Worm (Caenorhabditis elegans) whole organism, L3 larva: ENCODE results near the gene pqn-27.

Source experiments
- R02D3.7 ChIP-seq: fragments of 150-350 bp; optimal IDR thresholded peaks from 2 replicates; lab custom pipeline; 2014; ENCODE audit warnings: missing biosample characterization, missing genetic modification characterization
- ZK546.5 ChIP-seq: sonication (generic microtip); optimal IDR thresholded peaks from 2 replicates; lab custom pipeline; 2017; ENCODE audit warnings: missing biosample characterization, missing genetic modification characterization
- ama-1 ChIP-seq: fragments of 150-350 bp; optimal IDR thresholded peaks from 2 replicates; lab custom pipeline; 2018
- ceh-28 ChIP-seq: fragments of 150-350 bp; optimal IDR thresholded peaks from 2 replicates; lab custom pipeline; 2014; ENCODE audit warnings: missing biosample characterization, missing genetic modification reagents, missing genetic modification characterization
- ceh-82 ChIP-seq: fragments of 150-350 bp; optimal IDR thresholded peaks from 2 replicates; lab custom pipeline; 2014; ENCODE audit warnings: missing biosample characterization, missing genetic modification characterization
- ceh-9 ChIP-seq: sonication (generic microtip); optimal IDR thresholded peaks from 2 replicates; lab custom pipeline; 2018; ENCODE audit warnings: missing biosample characterization, missing genetic modification characterization
- elt-1 ChIP-seq: fragments of 150-350 bp; optimal IDR thresholded peaks from 2 replicates; lab custom pipeline; 2014; ENCODE audit warnings: missing biosample characterization, missing genetic modification characterization
- elt-2 ChIP-seq: sonication (generic microtip); optimal IDR thresholded peaks from 2 replicates; lab custom pipeline; 2016; ENCODE audit warnings: missing genetic modification reagents, mild to moderate bottlenecking, missing genetic modification characterization, missing compliant biosample characterization
- elt-3 ChIP-seq, 3 experiments: fragments of 150-350 bp in 1 of 3; sonication (generic microtip) in 2 of 3; optimal IDR thresholded peaks; 2 replicates in 2 of 3; 4 replicates in 1 of 3; lab custom pipeline; 2014 to 2017; ENCODE audit warnings: missing biosample characterization in 3 of 3, missing genetic modification characterization in 3 of 3
- eor-1 ChIP-seq, 2 experiments: fragments of 150-350 bp; optimal IDR thresholded peaks; 2 replicates each; lab custom pipeline; 2014 to 2018; ENCODE audit warnings: missing biosample characterization in 2 of 2, missing genetic modification characterization in 2 of 2
- fkh-10 ChIP-seq: sonication (generic microtip); optimal IDR thresholded peaks from 2 replicates; lab custom pipeline; 2017; ENCODE audit warnings: missing biosample characterization, missing genetic modification reagents, missing genetic modification characterization
- fkh-2 ChIP-seq: fragments of 150-350 bp; optimal IDR thresholded peaks from 2 replicates; lab custom pipeline; 2014; ENCODE audit warnings: missing biosample characterization, missing genetic modification reagents, missing genetic modification characterization
- lin-15B ChIP-seq: fragments of 150-350 bp; optimal IDR thresholded peaks from 2 replicates; lab custom pipeline; 2014; ENCODE audit warnings: missing biosample characterization, missing genetic modification characterization
- lin-39 ChIP-seq: fragments of 150-350 bp; optimal IDR thresholded peaks from 2 replicates; lab custom pipeline; 2018; ENCODE audit warnings: missing biosample characterization, missing genetic modification reagents, missing genetic modification characterization
- lsy-12 ChIP-seq: sonication (generic microtip); optimal IDR thresholded peaks from 2 replicates; lab custom pipeline; 2016; ENCODE audit warnings: mild to moderate bottlenecking, missing genetic modification characterization, missing compliant biosample characterization
- mml-1 ChIP-seq: fragments of 150-350 bp; sonication (generic microtip); optimal IDR thresholded peaks from 3 replicates; lab custom pipeline; 2014; ENCODE audit warnings: missing biosample characterization, missing genetic modification characterization
- nfya-1 ChIP-seq: sonication (generic microtip); optimal IDR thresholded peaks from 2 replicates; lab custom pipeline; 2017; ENCODE audit warnings: missing genetic modification characterization, mild to moderate bottlenecking, missing compliant biosample characterization, antibody characterized with exemption, moderate library complexity; ENCODE audit not compliant: insufficient read depth
- nhr-11 ChIP-seq: fragments of 150-350 bp; optimal IDR thresholded peaks from 2 replicates; lab custom pipeline; 2014; ENCODE audit warnings: missing biosample characterization, missing genetic modification characterization
- nhr-237 ChIP-seq: fragments of 150-350 bp; optimal IDR thresholded peaks from 2 replicates; lab custom pipeline; 2014; ENCODE audit warnings: missing biosample characterization, missing genetic modification characterization
- nhr-25 ChIP-seq: sonication (generic microtip); optimal IDR thresholded peaks from 2 replicates; lab custom pipeline; 2017; ENCODE audit warnings: missing biosample characterization, missing genetic modification characterization
- nhr-28 ChIP-seq: fragments of 150-350 bp; optimal IDR thresholded peaks from 2 replicates; lab custom pipeline; 2014; ENCODE audit warnings: missing biosample characterization, missing genetic modification characterization
- nhr-67 ChIP-seq: fragments of 150-350 bp; optimal IDR thresholded peaks from 2 replicates; lab custom pipeline; 2014; ENCODE audit warnings: missing biosample characterization, missing genetic modification characterization
- nhr-76 ChIP-seq: fragments of 150-350 bp; sonication (generic microtip); optimal IDR thresholded peaks from 5 replicates; lab custom pipeline; 2014; ENCODE audit warnings: missing biosample characterization, missing genetic modification characterization
- nhr-77 ChIP-seq: fragments of 150-350 bp; optimal IDR thresholded peaks from 2 replicates; lab custom pipeline; 2014; ENCODE audit warnings: missing biosample characterization, missing genetic modification characterization
- pqm-1 ChIP-seq: fragments of 150-350 bp; optimal IDR thresholded peaks from 2 replicates; lab custom pipeline; 2017; ENCODE audit warnings: missing biosample characterization, missing genetic modification characterization, inconsistent platforms
- sea-2 ChIP-seq: fragments of 150-350 bp; sonication (generic microtip); optimal IDR thresholded peaks from 4 replicates; lab custom pipeline; 2014; ENCODE audit warnings: missing biosample characterization, missing genetic modification reagents, missing genetic modification characterization
- skn-1 ChIP-seq: fragments of 150-350 bp; optimal IDR thresholded peaks from 2 replicates; lab custom pipeline; 2014; ENCODE audit warnings: missing biosample characterization, missing genetic modification characterization
- snpc-4 ChIP-seq: fragments of 150-350 bp; optimal IDR thresholded peaks from 2 replicates; lab custom pipeline; 2014; ENCODE audit warnings: missing biosample characterization, missing genetic modification characterization
- tbx-2 ChIP-seq: sonication (generic microtip); optimal IDR thresholded peaks from 2 replicates; lab custom pipeline; 2016; ENCODE audit warnings: mild to moderate bottlenecking, missing genetic modification characterization, missing compliant biosample characterization
- unc-39 ChIP-seq: sonication (generic microtip); optimal IDR thresholded peaks from 4 replicates; lab custom pipeline; 2017; ENCODE audit warnings: missing biosample characterization, missing genetic modification characterization
- zag-1 ChIP-seq: fragments of 150-350 bp; optimal IDR thresholded peaks from 2 replicates; lab custom pipeline; 2014; ENCODE audit warnings: missing biosample characterization, missing genetic modification characterization
- ztf-11 ChIP-seq: fragments of 150-350 bp; optimal IDR thresholded peaks from 2 replicates; lab custom pipeline; 2014; ENCODE audit warnings: missing biosample characterization, missing genetic modification characterization
- ztf-4 ChIP-seq: fragments of 150-350 bp; optimal IDR thresholded peaks from 2 replicates; lab custom pipeline; 2014; ENCODE audit warnings: missing biosample characterization, missing genetic modification characterization

Gene pqn-27

DNA sequence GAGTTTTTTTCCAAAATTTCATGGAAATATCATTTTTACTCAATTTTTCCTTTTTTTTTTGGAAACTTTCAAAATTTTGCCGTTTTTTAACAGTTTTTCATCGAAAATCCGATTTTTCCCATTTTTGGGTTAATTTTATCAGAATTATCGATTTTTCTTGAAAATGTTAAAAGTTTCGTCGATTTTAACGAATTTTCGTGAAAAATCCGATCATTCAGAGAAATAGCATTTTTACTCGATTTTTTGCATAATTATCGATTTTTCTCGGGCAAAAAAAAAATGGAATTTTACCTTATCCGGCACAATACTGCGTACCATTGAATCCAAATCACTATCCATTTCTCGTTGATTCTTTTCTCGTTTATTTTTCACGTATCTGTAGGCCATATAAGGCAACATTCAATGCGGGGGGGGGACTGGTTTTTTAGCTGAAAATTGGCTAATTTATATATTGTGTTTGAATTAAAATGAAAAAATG is 13.2 kb downstream of the pqn-27 start, which contains the start of gene tbc-14:
Gene tbc-14, minus strand, starts transcription at position 428 of the 478 bp plus-strand sequence.
- TF ChIP-seq ceh-28 (tag; lab: Kevin White, UChicago) (peak; percentile 57), ZK546.5 (tag; lab: Kevin White, UChicago) (no peak)
- TF ChIP-seq, all 47 proteins: peak for 1

DNA sequence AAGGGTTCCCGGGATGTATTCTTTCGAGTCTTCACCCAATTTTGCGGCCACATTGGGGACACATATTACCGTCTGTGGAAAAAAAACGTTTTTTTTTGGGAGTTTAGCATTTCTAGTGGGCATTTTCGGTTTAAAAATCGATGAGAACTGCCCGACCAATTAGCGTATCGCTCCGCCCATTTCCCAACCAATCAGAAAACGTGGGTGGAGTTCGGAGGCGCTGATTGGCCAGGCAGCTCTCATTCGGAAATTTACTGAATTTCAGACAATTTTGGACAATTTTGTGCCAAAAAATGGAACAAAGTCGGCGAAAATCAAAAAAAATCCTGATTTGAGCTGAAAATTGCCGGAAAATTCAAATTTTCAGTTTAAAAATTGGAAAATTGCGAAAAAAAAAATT is 13.8 kb downstream of the pqn-27 start:
- TF ChIP-seq nhr-76 (no peak), nfya-1 (peak; percentile 99), elt-2 (no peak)

DNA sequence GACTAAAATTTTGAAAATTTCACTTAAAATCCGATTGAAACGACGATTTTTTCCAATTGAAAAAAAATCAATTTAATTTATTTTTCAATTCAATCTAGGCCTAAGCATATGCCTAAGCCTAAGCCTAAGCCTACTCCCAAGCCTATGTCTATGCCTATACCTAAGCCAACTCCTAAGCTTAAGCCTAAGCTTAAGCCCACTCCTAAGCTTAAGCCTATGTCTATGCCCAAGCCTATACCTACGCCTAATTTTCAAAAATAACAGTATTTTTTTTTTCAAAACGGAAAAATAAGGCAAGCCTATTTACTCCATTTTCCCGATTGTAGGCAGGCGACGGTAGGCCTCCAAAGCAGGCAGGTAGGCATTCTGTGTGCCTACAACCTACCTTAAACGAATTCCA is 16.1 kb downstream of the pqn-27 start:
- TF ChIP-seq ceh-28 (tag; lab: Kevin White, UChicago), result no peak
- TF ChIP-seq nhr-237 (tag; lab: Kevin White, UChicago), result no peak
- TF ChIP-seq lsy-12 (tag; lab: Kevin White, UChicago), result no peak
- TF ChIP-seq ceh-9, result no peak
- no peak for TF ChIP-seq R02D3.7 (tag; lab: Kevin White, UChicago)
- TF ChIP-seq nhr-25 (tag; lab: Kevin White, UChicago), result no peak
- TF ChIP-seq lin-15B (tag; lab: Kevin White, UChicago), result no peak
- TF ChIP-seq ama-1 (lab: Kevin White, UChicago), result no peak
- no peak for TF ChIP-seq ztf-11 (tag; lab: Kevin White, UChicago)
- no peak for TF ChIP-seq elt-3 (tag; optimal IDR thresholded peaks at IDR 0.05; lab: Kevin White, UChicago)
- no peak for TF ChIP-seq eor-1 (tag; optimal IDR thresholded peaks at IDR 0.05; lab: Kevin White, UChicago)
- no peak for TF ChIP-seq skn-1
- TF ChIP-seq nhr-77, result no peak
- no peak for TF ChIP-seq nhr-28 (tag; lab: Kevin White, UChicago)
- no peak for TF ChIP-seq fkh-2
- TF ChIP-seq ceh-82 (tag; lab: Kevin White, UChicago), result no peak
- TF ChIP-seq tbx-2, result no peak
- TF ChIP-seq zag-1 (tag; lab: Kevin White, UChicago), result no peak
- TF ChIP-seq, all 47 proteins: peak for 0

DNA sequence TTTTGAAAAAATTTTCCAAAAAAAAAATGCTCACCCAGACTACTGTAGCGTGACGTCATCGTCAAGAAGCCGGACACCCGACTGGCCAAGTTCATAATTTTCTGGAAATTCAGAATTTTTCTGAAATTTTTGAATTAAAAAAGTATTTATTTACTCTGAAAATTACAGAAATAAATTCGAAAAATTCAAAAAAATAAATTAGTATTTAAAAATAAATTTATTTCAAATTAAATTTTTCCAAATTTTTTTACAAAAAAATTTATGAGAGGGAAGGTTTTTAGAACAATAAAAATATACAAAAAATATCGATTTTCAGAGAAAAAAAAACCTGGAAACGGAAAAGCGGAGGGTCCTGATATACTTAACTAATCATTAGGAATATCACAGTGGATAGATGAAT is 23.7 kb downstream of the pqn-27 start, which contains the start of gene Y48E1C.4:
Gene Y48E1C.4, minus strand, starts transcription at position 101 of the 400 bp plus-strand sequence.
- no peak for TF ChIP-seq sea-2 (GFP tag; lab: Kevin White, UChicago)
- TF ChIP-seq mml-1 (tag; lab: Kevin White, UChicago), result no peak
- TF ChIP-seq nfya-1, result no peak
- TF ChIP-seq fkh-10 (GFP tag; lab: Kevin White, UChicago), result no peak
- TF ChIP-seq pqm-1, result no peak
- no peak for TF ChIP-seq lin-15B (tag; lab: Kevin White, UChicago)
- TF ChIP-seq nhr-25 (tag; lab: Kevin White, UChicago), result no peak
- no peak for TF ChIP-seq fkh-2
- no peak for TF ChIP-seq ama-1 (lab: Kevin White, UChicago)
- no peak for TF ChIP-seq ceh-82 (tag; lab: Kevin White, UChicago)
- TF ChIP-seq lsy-12 (tag; lab: Kevin White, UChicago), result no peak
- TF ChIP-seq snpc-4, result no peak
- TF ChIP-seq nhr-28 (tag; lab: Kevin White, UChicago), result no peak
- no peak for TF ChIP-seq elt-3 (tag; optimal IDR thresholded peaks at IDR 0.05; lab: Kevin White, UChicago)
- no peak for TF ChIP-seq skn-1
- no peak for TF ChIP-seq ceh-9
- no peak for TF ChIP-seq ztf-4 (tag; lab: Kevin White, UChicago)
- no peak for TF ChIP-seq nhr-76
- no peak for TF ChIP-seq nhr-67
- TF ChIP-seq, all 47 proteins: peak for 0

DNA sequence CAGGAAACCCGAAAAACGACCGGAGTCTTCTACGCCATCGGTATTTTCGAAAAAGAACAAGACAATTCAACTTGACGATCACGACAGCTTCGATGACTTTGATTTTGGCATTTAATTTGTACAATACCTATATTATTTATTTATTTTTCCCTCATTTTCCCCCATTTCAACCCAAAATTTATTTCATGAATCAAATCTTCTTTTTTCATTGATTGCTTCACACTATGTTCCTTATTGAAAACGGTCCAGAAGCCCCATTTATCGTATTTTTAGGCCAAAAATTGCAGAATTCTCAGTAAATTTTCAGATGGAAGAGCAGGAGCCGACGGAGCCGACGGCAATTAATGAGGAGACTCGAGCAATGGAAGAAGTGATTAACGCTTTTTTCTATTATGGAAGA is 36.2 kb downstream of the pqn-27 start, which contains the start of gene Y48E1C.2:
Gene Y48E1C.2, plus strand, starts transcription at position 301 of the 400 bp plus-strand sequence.
- TF ChIP-seq nhr-67, result no peak
- no peak for TF ChIP-seq R02D3.7 (tag; lab: Kevin White, UChicago)
- no peak for TF ChIP-seq ceh-28 (tag; lab: Kevin White, UChicago)
- TF ChIP-seq elt-1 (tag; lab: Kevin White, UChicago), result no peak
- TF ChIP-seq lin-39, result no peak
- TF ChIP-seq fkh-10 (GFP tag; lab: Kevin White, UChicago), result no peak

DNA sequence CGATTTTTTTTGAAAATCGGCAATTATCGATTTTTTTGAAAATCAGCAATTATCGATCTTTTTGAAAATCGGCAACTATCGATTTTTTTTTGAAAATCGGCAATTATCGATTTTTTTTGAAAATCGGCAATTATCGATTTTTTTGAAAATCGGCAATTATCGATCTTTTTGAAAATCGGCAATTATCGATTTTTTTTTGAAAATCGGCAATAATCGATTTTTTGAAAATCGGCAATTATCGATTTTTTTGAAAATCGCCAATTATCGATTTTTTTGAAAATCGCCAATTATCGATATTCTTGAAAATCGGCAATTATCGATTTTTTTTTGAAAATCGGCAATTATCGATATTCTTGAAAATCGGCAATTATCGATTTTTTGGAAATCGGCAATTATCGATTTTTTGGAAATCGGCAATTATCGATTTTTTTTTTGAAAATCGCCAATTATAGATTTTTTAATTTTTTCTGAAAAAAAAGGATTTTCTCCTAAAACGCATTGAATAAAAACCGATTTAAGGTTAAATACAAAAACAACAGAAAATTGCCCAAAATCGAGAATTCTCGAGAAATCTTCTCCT is 42.9 kb downstream of the pqn-27 start:
- TF ChIP-seq unc-39 (tag; lab: Kevin White, UChicago), result no peak
- no peak for TF ChIP-seq nhr-11
- TF ChIP-seq ceh-28 (tag; lab: Kevin White, UChicago), result peak; percentile 99
